Worm (Caenorhabditis elegans) whole organism, L1 larva: Measurements from ENCODE around the gene irld-55.

Source experiments
- C16A3.4 ChIP-seq: fragments of 150-350 bp; optimal IDR thresholded peaks from 2 replicates; lab custom pipeline; 2014; ENCODE audit warnings: missing biosample characterization, missing genetic modification characterization
- F16B12.6 ChIP-seq: fragments of 150-350 bp; optimal IDR thresholded peaks from 2 replicates; lab custom pipeline; 2014; ENCODE audit warnings: missing biosample characterization, missing genetic modification characterization
- Y116A8C.19 ChIP-seq: sonication (generic microtip); optimal IDR thresholded peaks from 2 replicates; lab custom pipeline; 2016; ENCODE audit warnings: missing compliant biosample characterization, missing genetic modification characterization, borderline replicate concordance
- aha-1 ChIP-seq: fragments of 150-350 bp; optimal IDR thresholded peaks from 2 replicates; lab custom pipeline; 2014; ENCODE audit warnings: missing biosample characterization, missing genetic modification characterization
- alr-1 ChIP-seq: fragments of 200-800 bp; sonication (Bioruptor generic); optimal IDR thresholded peaks from 2 replicates; lab custom pipeline; 2018; ENCODE audit warnings: borderline replicate concordance, mild to moderate bottlenecking, missing genetic modification characterization, missing compliant biosample characterization
- aly-2 ChIP-seq: fragments of 150-350 bp; optimal IDR thresholded peaks from 2 replicates; lab custom pipeline; 2014; ENCODE audit warnings: missing biosample characterization, missing genetic modification characterization
- blmp-1 ChIP-seq: fragments of 150-350 bp; optimal IDR thresholded peaks from 2 replicates; lab custom pipeline; 2014; ENCODE audit warnings: missing biosample characterization, missing genetic modification characterization
- ceh-8 ChIP-seq: fragments of 200-800 bp; sonication (Bioruptor generic); optimal IDR thresholded peaks from 2 replicates; lab custom pipeline; 2018; ENCODE audit warnings: mild to moderate bottlenecking, missing genetic modification characterization, moderate library complexity, missing compliant biosample characterization
- ceh-90 ChIP-seq: sonication (generic microtip); optimal IDR thresholded peaks from 2 replicates; lab custom pipeline; 2016; ENCODE audit warnings: missing genetic modification characterization, missing compliant biosample characterization
- dsc-1 ChIP-seq: sonication (generic microtip); optimal IDR thresholded peaks from 2 replicates; lab custom pipeline; 2016; ENCODE audit warnings: mild to moderate bottlenecking, missing genetic modification characterization, missing compliant biosample characterization
- egl-13 ChIP-seq: sonication (generic microtip); optimal IDR thresholded peaks from 2 replicates; lab custom pipeline; 2016; ENCODE audit warnings: missing genotype, missing genetic modification reagents, missing genetic modification characterization, missing compliant biosample characterization
- elt-2 ChIP-seq: sonication (generic microtip); optimal IDR thresholded peaks from 2 replicates; lab custom pipeline; 2016; ENCODE audit warnings: missing genetic modification characterization, mild to moderate bottlenecking, inconsistent platforms, missing compliant biosample characterization, missing genetic modification reagents
- elt-3 ChIP-seq, 6 experiments: fragments of 150-350 bp in 1 of 6; sonication (generic microtip); optimal IDR thresholded peaks; 2 replicates each; lab custom pipeline; 2017 to 2018; ENCODE audit warnings: missing biosample characterization in 6 of 6, missing genetic modification characterization in 6 of 6, inconsistent platforms in 1 of 6
- ets-5 ChIP-seq: fragments of 200-800 bp; sonication (Bioruptor generic); IDR thresholded peaks from 2 replicates; pipeline ENCODE4 v1.3.6; 2022; ENCODE audit warnings: missing genetic modification characterization, missing compliant biosample characterization
- fkh-4 ChIP-seq: sonication (generic microtip); optimal IDR thresholded peaks from 2 replicates; lab custom pipeline; 2016; ENCODE audit warnings: missing compliant biosample characterization, missing genetic modification characterization, borderline replicate concordance
- fkh-8 ChIP-seq: sonication (generic microtip); optimal IDR thresholded peaks from 2 replicates; lab custom pipeline; 2016; ENCODE audit warnings: mild to moderate bottlenecking, missing genetic modification characterization, missing compliant biosample characterization
- irx-1 ChIP-seq: sonication (generic microtip); optimal IDR thresholded peaks from 2 replicates; lab custom pipeline; 2016; ENCODE audit warnings: missing genetic modification characterization, missing compliant biosample characterization
- lin-13 ChIP-seq: fragments of 150-350 bp; optimal IDR thresholded peaks from 2 replicates; lab custom pipeline; 2014; ENCODE audit warnings: missing biosample characterization, missing genetic modification reagents, missing genetic modification characterization
- lin-14 ChIP-seq: fragments of 200-800 bp; sonication (Bioruptor generic); optimal IDR thresholded peaks from 2 replicates; lab custom pipeline; 2018; ENCODE audit warnings: mild to moderate bottlenecking, missing genetic modification characterization, moderate library complexity, missing compliant biosample characterization
- lin-15B ChIP-seq: fragments of 150-350 bp; sonication (generic microtip); optimal IDR thresholded peaks from 3 replicates; lab custom pipeline; 2014; ENCODE audit warnings: missing biosample characterization, missing genetic modification characterization
- lir-3 ChIP-seq: sonication (generic microtip); optimal IDR thresholded peaks from 2 replicates; lab custom pipeline; 2016; ENCODE audit warnings: mild to moderate bottlenecking, missing genetic modification characterization, moderate library complexity, missing compliant biosample characterization; ENCODE audit not compliant: poor library complexity
- lsy-2 ChIP-seq, 2 experiments: fragments of 150-350 bp; optimal IDR thresholded peaks; 2 replicates each; lab custom pipeline; 2014; ENCODE audit warnings: missing biosample characterization in 2 of 2, missing genetic modification characterization in 2 of 2
- mab-9 ChIP-seq: fragments of 200-800 bp; sonication (Bioruptor generic); IDR thresholded peaks from 2 replicates; pipeline ENCODE4 v1.3.6; 2022; ENCODE audit warnings: missing genetic modification reagents, missing genetic modification characterization, missing compliant biosample characterization
- mep-1 ChIP-seq: fragments of 150-350 bp; optimal IDR thresholded peaks from 2 replicates; lab custom pipeline; 2014; ENCODE audit warnings: missing biosample characterization, missing genetic modification characterization
- nhr-12 ChIP-seq: sonication (generic microtip); optimal IDR thresholded peaks from 2 replicates; lab custom pipeline; 2017; ENCODE audit warnings: missing biosample characterization, missing genetic modification characterization
- nhr-20 ChIP-seq: sonication (generic microtip); optimal IDR thresholded peaks from 2 replicates; lab custom pipeline; 2016; ENCODE audit warnings: mild to moderate bottlenecking, missing genetic modification characterization, missing compliant biosample characterization
- nhr-237 ChIP-seq: fragments of 150-350 bp; optimal IDR thresholded peaks from 2 replicates; lab custom pipeline; 2014; ENCODE audit warnings: missing biosample characterization, missing genetic modification characterization
- nhr-71 ChIP-seq: sonication (generic microtip); optimal IDR thresholded peaks from 2 replicates; lab custom pipeline; 2016; ENCODE audit warnings: mild to moderate bottlenecking, missing genetic modification characterization, moderate library complexity, missing compliant biosample characterization
- nhr-84 ChIP-seq: sonication (generic microtip); optimal IDR thresholded peaks from 2 replicates; lab custom pipeline; 2017; ENCODE audit warnings: missing biosample characterization, missing genetic modification characterization
- nhr-85 ChIP-seq: sonication (generic microtip); peaks from one replicate; lab custom pipeline; 2016; ENCODE audit warnings: missing genetic modification characterization, inconsistent platforms, missing compliant biosample characterization
- nhr-90 ChIP-seq: sonication (generic microtip); optimal IDR thresholded peaks from 2 replicates; lab custom pipeline; 2016; ENCODE audit warnings: mild to moderate bottlenecking, missing genetic modification characterization, missing compliant biosample characterization; ENCODE audit not compliant: poor library complexity
- pax-3 ChIP-seq: fragments of 200-800 bp; sonication (Bioruptor generic); optimal IDR thresholded peaks from 2 replicates; lab custom pipeline; 2018; ENCODE audit warnings: mild to moderate bottlenecking, missing genetic modification characterization, moderate library complexity, missing compliant biosample characterization
- skn-1 ChIP-seq: fragments of 150-350 bp; optimal IDR thresholded peaks from 2 replicates; lab custom pipeline; 2014; ENCODE audit warnings: missing biosample characterization, missing genetic modification characterization
- snpc-4 ChIP-seq: fragments of 150-350 bp; optimal IDR thresholded peaks from 2 replicates; lab custom pipeline; 2014; ENCODE audit warnings: missing biosample characterization, missing genetic modification characterization
- snu-23 ChIP-seq: sonication (generic microtip); optimal IDR thresholded peaks from 2 replicates; lab custom pipeline; 2016; ENCODE audit warnings: missing genetic modification characterization, missing compliant biosample characterization
- sox-4 ChIP-seq: sonication (generic microtip); optimal IDR thresholded peaks from 2 replicates; lab custom pipeline; 2016; ENCODE audit warnings: missing genetic modification characterization, missing compliant biosample characterization
- sptf-1 ChIP-seq: fragments of 150-350 bp; optimal IDR thresholded peaks from 2 replicates; lab custom pipeline; 2014; ENCODE audit warnings: missing biosample characterization, missing genetic modification characterization
- sup-37 ChIP-seq: fragments of 200-800 bp; sonication (Bioruptor generic); optimal IDR thresholded peaks from 2 replicates; lab custom pipeline; 2018; ENCODE audit warnings: mild to moderate bottlenecking, missing genetic modification characterization, missing compliant biosample characterization
- tbx-2 ChIP-seq: sonication (generic microtip); optimal IDR thresholded peaks from 2 replicates; lab custom pipeline; 2016; ENCODE audit warnings: missing genetic modification characterization, missing compliant biosample characterization
- tlp-1 ChIP-seq: fragments of 150-350 bp; optimal IDR thresholded peaks from 2 replicates; lab custom pipeline; 2014; ENCODE audit warnings: missing biosample characterization, missing genetic modification characterization
- unc-30 ChIP-seq: sonication (generic microtip); optimal IDR thresholded peaks from 2 replicates; lab custom pipeline; 2017; ENCODE audit warnings: missing biosample characterization, missing genetic modification characterization
- unc-98 ChIP-seq: fragments of 200-800 bp; sonication (Bioruptor generic); IDR thresholded peaks from 2 replicates; pipeline ENCODE4 v1.3.6; 2022; ENCODE audit warnings: missing genetic modification characterization, missing compliant biosample characterization
- vab-15 ChIP-seq: sonication (generic microtip); optimal IDR thresholded peaks from 2 replicates; lab custom pipeline; 2017; ENCODE audit warnings: missing genotype, mild to moderate bottlenecking, missing genetic modification characterization, missing compliant biosample characterization
- xbp-1 ChIP-seq: sonication (generic microtip); optimal IDR thresholded peaks from 2 replicates; lab custom pipeline; 2016; ENCODE audit warnings: missing genetic modification characterization, missing compliant biosample characterization
- zip-4 ChIP-seq: fragments of 200-800 bp; sonication (Bioruptor generic); optimal IDR thresholded peaks from 2 replicates; lab custom pipeline; 2018; ENCODE audit warnings: mild to moderate bottlenecking, missing genetic modification characterization, moderate library complexity, missing compliant biosample characterization
- ztf-4 ChIP-seq: fragments of 150-350 bp; optimal IDR thresholded peaks from 2 replicates; lab custom pipeline; 2014; ENCODE audit warnings: missing biosample characterization, missing genetic modification characterization

The irld-55 gene

ce11 chrIV:14060612-14061011 lies 40.6 kb downstream of the irld-55 start, which contains the start of gene Y37A1B.4:
TSS of gene Y37A1B.4 (minus strand) at chrIV:14060712.
- TF ChIP-seq tbx-2 (tag; lab: Kevin White, UChicago) (no peak), mep-1 (tag; lab: Kevin White, UChicago) (no peak), pax-3 (tag; lab: Kevin White, UChicago) (no peak), ets-5 (GFP tag; lab: Robert Waterston, UW) (no peak), fkh-4 (tag; lab: Kevin White, UChicago) (no peak), ztf-4 (tag; lab: Kevin White, UChicago) (no peak), C16A3.4 (tag; lab: Kevin White, UChicago) (no peak), dsc-1 (tag; lab: Kevin White, UChicago) (no peak), zip-4 (GFP tag; lab: Kevin White, UChicago) (no peak), tlp-1 (tag; lab: Kevin White, UChicago) (no peak)

DNA sequence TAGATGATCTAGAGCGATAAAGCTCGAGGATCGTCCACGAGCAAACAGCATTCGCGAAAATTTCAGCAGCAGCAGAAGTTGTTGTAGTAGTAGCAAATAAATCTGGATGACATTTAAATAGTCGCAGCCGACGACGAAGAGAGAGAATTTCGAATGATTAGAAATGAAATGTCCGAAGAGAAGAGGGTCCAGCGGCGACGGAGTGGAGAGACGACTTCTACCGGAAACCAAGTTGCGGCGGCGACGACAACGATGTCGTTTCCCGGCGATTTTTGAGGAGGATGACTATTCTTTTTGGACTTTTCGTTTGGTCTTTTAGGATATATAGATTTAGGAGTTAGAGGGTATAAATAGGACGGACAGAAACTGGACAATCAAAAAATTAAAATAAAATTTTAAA lies 46.4 kb downstream of the irld-55 start:
- TF ChIP-seq egl-13 (tag; lab: Kevin White, UChicago) (no peak), blmp-1 (tag; lab: Kevin White, UChicago) (no peak), unc-30 (tag; lab: Kevin White, UChicago) (no peak), irx-1 (tag; lab: Kevin White, UChicago) (no peak), ceh-8 (no peak), nhr-85 (tag; lab: Kevin White, UChicago) (no peak), sup-37 (no peak), ceh-90 (no peak), lsy-2 (tag; optimal IDR thresholded peaks at IDR 0.05; lab: Kevin White, UChicago) (no peak), vab-15 (tag; lab: Kevin White, UChicago) (no peak), fkh-8 (no peak)

DNA sequence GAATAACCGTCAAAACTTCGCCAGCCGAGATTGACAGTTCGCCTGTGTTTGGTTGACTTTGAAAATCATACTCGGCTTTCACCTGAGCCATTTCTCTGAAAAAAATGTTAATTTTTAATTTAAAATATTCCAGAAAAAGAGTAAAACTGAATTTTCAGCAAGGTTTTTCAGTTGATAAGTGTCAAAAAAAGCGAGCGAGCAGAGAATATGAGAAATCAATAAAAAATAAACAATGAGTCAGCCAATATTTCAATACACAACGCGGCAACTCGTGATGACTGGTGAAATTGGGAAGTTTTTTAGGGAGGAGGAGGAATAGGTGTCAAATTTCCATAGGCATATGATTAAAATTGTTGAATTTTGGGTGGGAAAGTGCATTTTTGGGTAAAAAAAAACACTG lies 49.8 kb downstream of the irld-55 start, which contains the start of gene lst-4:
Gene lst-4 (minus strand): TSS at position 101 of the 400 bp plus-strand sequence.
- TF ChIP-seq unc-30 (tag; lab: Kevin White, UChicago) (no peak), skn-1 (tag; lab: Kevin White, UChicago) (no peak), nhr-84 (tag; lab: Kevin White, UChicago) (no peak), alr-1 (tag; lab: Kevin White, UChicago) (no peak), elt-3 (tag; optimal IDR thresholded peaks at IDR 0.05; lab: Kevin White, UChicago) (no peak), C16A3.4 (tag; lab: Kevin White, UChicago) (no peak), aly-2 (tag; lab: Kevin White, UChicago) (no peak), nhr-237 (tag; lab: Kevin White, UChicago) (no peak), lir-3 (tag; lab: Kevin White, UChicago) (no peak)

DNA sequence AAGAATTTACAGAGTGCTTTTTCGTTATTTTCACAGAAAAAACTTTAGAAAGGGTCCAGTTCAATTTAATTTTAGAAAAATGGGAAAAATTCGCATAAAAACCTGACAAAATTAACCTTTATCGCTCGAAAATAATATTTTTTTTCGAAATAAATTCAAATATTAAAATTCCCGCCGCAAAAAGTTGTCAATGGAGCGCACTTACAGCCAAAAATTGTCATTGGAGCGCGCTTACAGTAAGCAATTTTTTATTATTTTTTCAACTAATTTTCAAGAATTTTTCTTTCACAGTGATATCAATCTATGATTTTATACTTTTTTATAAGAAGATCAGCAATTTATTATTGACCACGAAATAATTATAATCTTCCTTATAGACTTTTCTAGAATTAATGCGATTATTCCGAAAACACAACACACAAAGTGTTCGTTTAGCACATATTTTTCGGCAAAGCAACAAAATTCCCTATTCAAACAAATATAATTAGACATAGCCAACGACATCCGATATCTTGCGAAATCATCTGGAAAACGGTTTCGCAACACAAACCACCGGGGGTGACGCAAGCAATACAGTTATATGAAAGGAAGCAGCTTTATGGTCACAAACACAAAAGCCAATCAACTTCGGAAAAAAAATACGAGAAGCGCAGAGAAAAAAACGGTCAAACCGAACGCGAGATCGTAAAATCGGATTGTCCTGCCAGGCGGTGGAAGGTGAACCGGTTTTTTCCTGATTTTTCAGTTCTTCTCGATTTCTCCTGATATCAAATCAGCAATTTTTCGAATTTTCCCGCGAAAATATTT lies 50.4 kb downstream of the irld-55 start:
- TF ChIP-seq lsy-2 (tag; optimal IDR thresholded peaks at IDR 0.05; lab: Kevin White, UChicago), result peak; percentile 19 to 34
- no peak for TF ChIP-seq nhr-12
- no peak for TF ChIP-seq lin-14
- no peak for TF ChIP-seq ceh-90
- no peak for TF ChIP-seq Y116A8C.19
- no peak for TF ChIP-seq nhr-71 (tag; lab: Kevin White, UChicago)
- no peak for TF ChIP-seq unc-98
- peak; percentile 29 for TF ChIP-seq lin-15B (tag; lab: Kevin White, UChicago)
- no peak for TF ChIP-seq F16B12.6
- no peak for TF ChIP-seq nhr-20
- no peak for TF ChIP-seq sptf-1
- no peak for TF ChIP-seq mab-9 (GFP tag; lab: Robert Waterston, UW)
- TF ChIP-seq mep-1 (tag; lab: Kevin White, UChicago), result peak; percentile 14
- peak; percentile 30 for TF ChIP-seq zip-4 (GFP tag; lab: Kevin White, UChicago)
- TF ChIP-seq nhr-237 (tag; lab: Kevin White, UChicago), result no peak
- no peak for TF ChIP-seq aha-1
- no peak for TF ChIP-seq snu-23 (GFP tag; lab: Kevin White, UChicago)
- TF ChIP-seq nhr-90 (tag; lab: Kevin White, UChicago), result no peak
- TF ChIP-seq sox-4 (tag; lab: Kevin White, UChicago), result no peak
- TF ChIP-seq elt-2 (tag; lab: Kevin White, UChicago), result no peak
- TF ChIP-seq xbp-1 (tag; lab: Kevin White, UChicago), result peak; percentile 36
- TF ChIP-seq snpc-4, result no peak
- TF ChIP-seq lin-13 (GFP tag; lab: Kevin White, UChicago), result peak; percentile 31
